Worm (Caenorhabditis elegans) whole organism, midembryonic: ENCODE results near the gene xol-1.

Experiments
- T22C8.4 ChIP-seq: fragments of 200-800 bp; sonication (Bioruptor generic); IDR thresholded peaks from 2 replicates; pipeline ENCODE4 v1.3.6; 2022; ENCODE audit warnings: missing genetic modification characterization, missing compliant biosample characterization
- cog-1 ChIP-seq: sonication (generic microtip); optimal IDR thresholded peaks from 2 replicates; lab custom pipeline; 2016; ENCODE audit warnings: missing genetic modification characterization, missing compliant biosample characterization
- flt-1 ChIP-seq: fragments of 200-800 bp; sonication (Bioruptor generic); IDR thresholded peaks from 2 replicates; pipeline ENCODE4 v1.3.6; 2022; ENCODE audit warnings: missing genetic modification characterization, missing compliant biosample characterization
- klf-2 ChIP-seq: fragments of 200-800 bp; sonication (Bioruptor generic); conservative IDR thresholded peaks from 2 replicates; pipeline ENCODE4 v1.3.6; 2022; ENCODE audit warnings: missing genetic modification reagents, missing genetic modification characterization, missing compliant biosample characterization
- ref-1 ChIP-seq: fragments of 200-800 bp; sonication (Bioruptor generic); conservative IDR thresholded peaks from 2 replicates; pipeline ENCODE4 v1.3.6; 2022; ENCODE audit warnings: missing genetic modification reagents, missing genetic modification characterization, missing compliant biosample characterization
- tab-1 ChIP-seq: fragments of 200-800 bp; sonication (Bioruptor generic); IDR thresholded peaks from 2 replicates; pipeline ENCODE4 v1.3.6; 2022; ENCODE audit warnings: missing genetic modification characterization, missing compliant biosample characterization
- ztf-23 ChIP-seq: fragments of 200-800 bp; sonication (Bioruptor generic); IDR thresholded peaks from 2 replicates; pipeline ENCODE4 v1.3.6; 2022; ENCODE audit warnings: missing genetic modification reagents, missing genetic modification characterization, missing compliant biosample characterization
- ztf-29 ChIP-seq: fragments of 200-800 bp; sonication (Bioruptor generic); IDR thresholded peaks from 2 replicates; pipeline ENCODE4 v1.3.6; 2022; ENCODE audit warnings: missing genetic modification reagents, missing genetic modification characterization, missing compliant biosample characterization

ce11 chrX:8005967-8006366, 35.1 kb upstream of the xol-1 start:
- no peak for TF ChIP-seq ztf-23 (GFP tag; lab: Robert Waterston, UW)
- TF ChIP-seq cog-1 (tag; lab: Kevin White, UChicago): no peak
- no peak for TF ChIP-seq ref-1
- TF ChIP-seq T22C8.4: no peak
- TF ChIP-seq flt-1 (GFP tag; lab: Robert Waterston, UW): no peak
- no peak for TF ChIP-seq ztf-29 (GFP tag; lab: Robert Waterston, UW)
- no peak for TF ChIP-seq klf-2 (GFP tag; lab: Robert Waterston, UW)
- no peak for TF ChIP-seq tab-1 (GFP tag; lab: Robert Waterston, UW)
